Worm (Caenorhabditis elegans) whole organism, early embryonic: Measurements from ENCODE around the gene madf-4.

ENCODE experiments used
- B0310.2 ChIP-seq: sonication (generic microtip); optimal IDR thresholded peaks from 2 replicates; lab custom pipeline; 2016; ENCODE audit warnings: mild to moderate bottlenecking, missing genetic modification characterization, missing compliant biosample characterization
- F13C5.2 ChIP-seq: sonication (generic microtip); optimal IDR thresholded peaks from 2 replicates; lab custom pipeline; 2017; ENCODE audit warnings: mild to moderate bottlenecking, missing genetic modification characterization, inconsistent platforms, missing compliant biosample characterization
- aly-1 ChIP-seq: sonication (generic microtip); optimal IDR thresholded peaks from 2 replicates; lab custom pipeline; 2016; ENCODE audit warnings: missing genetic modification characterization, missing compliant biosample characterization
- ama-1 ChIP-seq: fragments of 150-350 bp; optimal IDR thresholded peaks from 2 replicates; lab custom pipeline; 2014
- ceh-13 ChIP-seq: fragments of 200-800 bp; sonication (Bioruptor generic); optimal IDR thresholded peaks from 2 replicates; lab custom pipeline; 2018; ENCODE audit warnings: mild to moderate bottlenecking, missing genetic modification characterization, missing compliant biosample characterization
- ceh-36 ChIP-seq: sonication (generic microtip); optimal IDR thresholded peaks from 2 replicates; lab custom pipeline; 2016; ENCODE audit warnings: missing genetic modification characterization, inconsistent platforms, missing compliant biosample characterization
- ets-7 ChIP-seq: sonication (generic microtip); optimal IDR thresholded peaks from 2 replicates; lab custom pipeline; 2016; ENCODE audit warnings: missing genotype, missing genetic modification characterization, missing compliant biosample characterization
- flt-1 ChIP-seq: fragments of 200-800 bp; sonication (Bioruptor generic); IDR thresholded peaks from 2 replicates; pipeline ENCODE4 v1.3.6; 2022; ENCODE audit warnings: missing genetic modification characterization, missing compliant biosample characterization
- hmbx-1 ChIP-seq: sonication (generic microtip); optimal IDR thresholded peaks from 2 replicates; lab custom pipeline; 2016; ENCODE audit warnings: mild to moderate bottlenecking, missing genetic modification characterization, missing compliant biosample characterization
- hmg-4 ChIP-seq: fragments of 200-800 bp; sonication (Bioruptor generic); optimal IDR thresholded peaks from 2 replicates; lab custom pipeline; 2018; ENCODE audit warnings: mild to moderate bottlenecking, missing genetic modification characterization, missing compliant biosample characterization
- hnd-1 ChIP-seq: sonication (generic microtip); optimal IDR thresholded peaks from 2 replicates; lab custom pipeline; 2016; ENCODE audit warnings: missing genetic modification characterization, missing compliant biosample characterization
- pes-1 ChIP-seq: fragments of 200-800 bp; sonication (Bioruptor generic); IDR thresholded peaks from 2 replicates; pipeline ENCODE4 v1.3.6; 2022; ENCODE audit warnings: missing genetic modification reagents, missing genetic modification characterization, missing compliant biosample characterization
- scrt-1 ChIP-seq: fragments of 200-800 bp; sonication (Bioruptor generic); IDR thresholded peaks from 2 replicates; pipeline ENCODE4 v1.3.6; 2022; ENCODE audit warnings: missing genetic modification characterization, missing compliant biosample characterization
- sea-1 ChIP-seq: fragments of 200-800 bp; sonication (Bioruptor generic); conservative IDR thresholded peaks from 2 replicates; pipeline ENCODE4 v1.3.6; 2022; ENCODE audit warnings: missing genetic modification characterization, missing compliant biosample characterization
- tbx-11 ChIP-seq: fragments of 200-800 bp; sonication (Bioruptor generic); IDR thresholded peaks from 2 replicates; pipeline ENCODE4 v1.3.6; 2022; ENCODE audit warnings: missing genetic modification characterization, missing compliant biosample characterization
- tbx-37 ChIP-seq: fragments of 200-800 bp; sonication (Bioruptor generic); conservative IDR thresholded peaks from 2 replicates; pipeline ENCODE4 v1.3.6; 2022; ENCODE audit warnings: missing genetic modification reagents, missing genetic modification characterization, missing compliant biosample characterization
- tra-4 ChIP-seq: sonication (generic microtip); optimal IDR thresholded peaks from 2 replicates; lab custom pipeline; 2017; ENCODE audit warnings: missing genetic modification characterization, missing compliant biosample characterization

madf-4 gene

DNA sequence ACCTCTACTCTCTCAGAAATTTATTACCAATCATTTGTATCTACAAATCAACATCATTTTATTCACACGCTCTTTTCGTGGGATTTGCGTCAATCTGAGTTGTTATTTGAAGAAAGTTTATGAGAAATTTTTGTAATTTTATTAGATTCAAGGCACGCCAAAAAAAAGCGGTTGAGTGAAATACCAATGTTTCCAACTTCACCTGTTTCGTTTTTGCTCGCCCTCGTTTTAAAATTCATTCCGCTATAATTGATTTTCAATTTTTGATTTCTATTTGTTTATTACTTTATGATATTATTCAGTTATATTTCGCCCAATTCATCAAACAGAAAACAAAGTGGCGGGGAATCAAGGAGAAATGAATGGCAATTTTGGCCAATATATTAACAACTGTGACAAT is 38.5 kb upstream of the madf-4 start, which contains the start of gene K08H10.10:
Gene K08H10.10 (plus strand): TSS at position 301 of the 400 bp plus-strand sequence.
- TF ChIP-seq hnd-1 (tag; lab: Kevin White, UChicago) (no peak), hmg-4 (no peak), tbx-37 (no peak), F13C5.2 (tag; lab: Kevin White, UChicago) (no peak), tra-4 (tag; lab: Kevin White, UChicago) (no peak), sea-1 (GFP tag; lab: Robert Waterston, UW) (no peak), flt-1 (GFP tag; lab: Robert Waterston, UW) (no peak), tbx-11 (GFP tag; lab: Robert Waterston, UW) (no peak), B0310.2 (tag; lab: Kevin White, UChicago) (no peak), ets-7 (tag; lab: Kevin White, UChicago) (no peak), ceh-13 (GFP tag; lab: Kevin White, UChicago) (no peak), pes-1 (GFP tag; lab: Robert Waterston, UW) (no peak), hmbx-1 (tag; lab: Kevin White, UChicago) (no peak), ama-1 (no peak), scrt-1 (GFP tag; lab: Robert Waterston, UW) (no peak), aly-1 (no peak), ceh-36 (tag; lab: Kevin White, UChicago) (no peak)

DNA sequence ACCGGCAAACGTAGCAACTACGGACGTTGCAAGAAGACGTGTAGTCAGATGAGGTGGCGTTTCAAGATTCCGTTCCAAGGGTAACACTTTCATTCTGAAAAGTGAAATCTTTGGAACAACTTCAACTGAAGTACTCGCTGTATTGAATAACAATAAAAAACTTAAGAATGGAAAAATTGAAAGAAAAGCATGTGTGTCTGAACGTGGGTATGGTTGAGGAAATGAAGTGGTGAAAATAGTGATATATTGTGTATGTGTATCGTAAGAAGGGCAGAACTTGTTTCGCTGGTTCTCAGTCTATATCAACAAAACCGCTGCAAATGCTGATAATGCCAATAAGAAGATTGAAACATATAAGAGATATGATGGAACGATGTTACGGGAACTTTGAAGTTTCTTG is 33.5 kb upstream of the madf-4 start, which contains the start of gene K08H10.6:
Gene K08H10.6 (minus strand): TSS at position 101 of the 400 bp plus-strand sequence.
- TF ChIP-seq scrt-1 (GFP tag; lab: Robert Waterston, UW) (no peak), F13C5.2 (tag; lab: Kevin White, UChicago) (no peak), hnd-1 (tag; lab: Kevin White, UChicago) (no peak), hmg-4 (no peak), sea-1 (GFP tag; lab: Robert Waterston, UW) (no peak), hmbx-1 (tag; lab: Kevin White, UChicago) (no peak), B0310.2 (tag; lab: Kevin White, UChicago) (no peak), aly-1 (no peak), ceh-36 (tag; lab: Kevin White, UChicago) (no peak), tbx-11 (GFP tag; lab: Robert Waterston, UW) (no peak), tra-4 (tag; lab: Kevin White, UChicago) (no peak), ets-7 (tag; lab: Kevin White, UChicago) (no peak), ama-1 (no peak), pes-1 (GFP tag; lab: Robert Waterston, UW) (no peak), tbx-37 (no peak)

DNA sequence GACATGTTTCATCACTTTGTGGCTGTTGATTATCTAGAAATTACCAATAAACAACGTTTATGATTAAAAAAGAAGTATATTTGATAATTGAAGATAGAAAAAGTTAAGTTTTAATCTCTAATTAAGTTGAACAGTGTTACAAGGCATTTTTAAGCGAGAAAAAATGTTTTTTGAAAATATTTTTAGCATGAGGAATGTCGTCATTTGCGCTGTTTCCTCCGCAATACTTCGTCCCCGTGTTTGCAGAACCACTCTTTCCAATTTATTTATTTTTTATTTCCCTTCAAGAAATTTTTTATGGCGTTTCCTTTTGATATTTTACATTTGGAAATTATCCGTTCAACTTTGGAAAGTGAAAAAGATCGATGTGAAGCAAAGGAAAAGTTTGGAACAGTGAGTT is 29.3 kb upstream of the madf-4 start, which contains the start of the genes rde-1 and trpp-6:
Gene rde-1 (minus strand): TSS at position 33 of the 400 bp plus-strand sequence.
Gene trpp-6 (plus strand): TSS at position 286 of the 400 bp plus-strand sequence.
- TF ChIP-seq sea-1 (GFP tag; lab: Robert Waterston, UW) (no peak), tra-4 (tag; lab: Kevin White, UChicago) (no peak), flt-1 (GFP tag; lab: Robert Waterston, UW) (no peak), hnd-1 (tag; lab: Kevin White, UChicago) (no peak), aly-1 (no peak), pes-1 (GFP tag; lab: Robert Waterston, UW) (no peak), F13C5.2 (tag; lab: Kevin White, UChicago) (no peak), hmg-4 (no peak)

DNA sequence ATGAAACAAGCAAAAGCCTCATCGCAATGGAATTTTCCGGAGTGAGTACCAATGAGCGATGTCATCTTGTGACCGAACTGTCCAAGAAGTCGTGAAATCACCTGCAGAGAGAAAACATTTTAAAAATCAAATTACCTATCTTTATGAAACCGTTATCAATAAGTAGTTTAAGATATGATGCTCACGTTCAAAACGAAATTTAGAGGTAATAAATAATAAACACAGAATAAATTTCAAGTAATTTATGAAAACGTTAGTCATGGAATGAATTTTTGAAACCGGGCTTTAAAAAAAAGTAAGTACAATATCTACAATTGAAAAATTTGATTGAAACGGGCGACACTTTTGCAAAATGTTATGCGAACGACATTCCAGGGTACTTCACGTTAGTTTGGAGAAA is 25.4 kb upstream of the madf-4 start, which contains the start of gene C27H6.8:
Gene C27H6.8 (minus strand): TSS at position 101 of the 400 bp plus-strand sequence.
- TF ChIP-seq scrt-1 (GFP tag; lab: Robert Waterston, UW) = no peak
- no peak for TF ChIP-seq B0310.2 (tag; lab: Kevin White, UChicago)
- TF ChIP-seq F13C5.2 (tag; lab: Kevin White, UChicago) = no peak
- TF ChIP-seq tbx-37 = no peak
- TF ChIP-seq aly-1 = no peak
- no peak for TF ChIP-seq sea-1 (GFP tag; lab: Robert Waterston, UW)
- no peak for TF ChIP-seq ets-7 (tag; lab: Kevin White, UChicago)
- no peak for TF ChIP-seq tbx-11 (GFP tag; lab: Robert Waterston, UW)
- TF ChIP-seq tra-4 (tag; lab: Kevin White, UChicago) = no peak
- TF ChIP-seq hnd-1 (tag; lab: Kevin White, UChicago) = no peak
- TF ChIP-seq hmg-4 = no peak
- TF ChIP-seq hmbx-1 (tag; lab: Kevin White, UChicago) = no peak
- no peak for TF ChIP-seq pes-1 (GFP tag; lab: Robert Waterston, UW)
- no peak for TF ChIP-seq flt-1 (GFP tag; lab: Robert Waterston, UW)
- no peak for TF ChIP-seq ama-1

- TF ChIP-seq hnd-1 (tag; lab: Kevin White, UChicago) = no peak
- no peak for TF ChIP-seq tbx-11 (GFP tag; lab: Robert Waterston, UW)
- TF ChIP-seq ets-7 (tag; lab: Kevin White, UChicago) = no peak
- no peak for TF ChIP-seq flt-1 (GFP tag; lab: Robert Waterston, UW)
- TF ChIP-seq F13C5.2 (tag; lab: Kevin White, UChicago) = no peak
- TF ChIP-seq tbx-37 = no peak
- TF ChIP-seq pes-1 (GFP tag; lab: Robert Waterston, UW) = no peak
- TF ChIP-seq ceh-36 (tag; lab: Kevin White, UChicago) = no peak
- no peak for TF ChIP-seq hmbx-1 (tag; lab: Kevin White, UChicago)
- TF ChIP-seq aly-1 = no peak
- no peak for TF ChIP-seq tra-4 (tag; lab: Kevin White, UChicago)
- no peak for TF ChIP-seq scrt-1 (GFP tag; lab: Robert Waterston, UW)
- no peak for TF ChIP-seq ama-1
- no peak for TF ChIP-seq ceh-13 (GFP tag; lab: Kevin White, UChicago)
- no peak for TF ChIP-seq sea-1 (GFP tag; lab: Robert Waterston, UW)
Observed at ce11 chrV:9986177-9986576, 23.9 kb upstream of the madf-4 start, which contains the start of gene rmd-2. Gene rmd-2, minus strand, starts transcription at chrV:9986277.

DNA sequence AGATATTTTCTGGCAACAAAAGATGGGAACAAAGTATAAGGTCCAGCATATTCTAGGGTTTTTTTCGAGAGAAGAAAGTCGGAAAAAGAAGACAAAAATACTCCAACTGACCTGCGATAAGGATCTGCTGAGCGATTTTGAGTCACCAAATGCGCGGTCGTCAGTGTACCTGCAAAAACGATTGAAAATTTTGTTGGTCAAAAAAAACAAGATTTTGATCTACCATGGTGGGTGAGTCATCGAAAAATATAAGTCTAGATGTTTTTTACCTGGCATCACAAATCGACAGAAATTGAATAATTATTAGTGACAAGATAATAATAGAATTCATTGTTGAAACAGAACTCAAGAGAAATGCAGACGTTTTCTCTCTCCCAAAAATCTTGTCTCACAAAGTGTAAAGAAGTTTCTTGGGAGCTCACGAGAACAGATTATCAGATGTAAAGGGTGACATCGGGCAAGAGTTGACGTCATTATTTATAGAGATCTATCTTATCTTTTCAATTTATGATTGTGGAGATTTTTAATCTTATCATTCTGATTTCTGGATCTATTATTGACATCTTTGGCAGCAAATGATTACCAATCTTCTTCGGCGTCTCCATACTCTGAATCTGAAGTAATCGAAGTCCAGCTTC is 23.1 kb upstream of the madf-4 start:
- no peak for TF ChIP-seq tra-4 (tag; lab: Kevin White, UChicago)
- TF ChIP-seq scrt-1 (GFP tag; lab: Robert Waterston, UW) = no peak
- no peak for TF ChIP-seq tbx-37
- TF ChIP-seq hmbx-1 (tag; lab: Kevin White, UChicago) = no peak
- TF ChIP-seq ets-7 (tag; lab: Kevin White, UChicago) = no peak
- TF ChIP-seq aly-1 = no peak
- TF ChIP-seq sea-1 (GFP tag; lab: Robert Waterston, UW) = no peak
- TF ChIP-seq F13C5.2 (tag; lab: Kevin White, UChicago) = no peak
- no peak for TF ChIP-seq tbx-11 (GFP tag; lab: Robert Waterston, UW)
- no peak for TF ChIP-seq flt-1 (GFP tag; lab: Robert Waterston, UW)
- TF ChIP-seq ceh-36 (tag; lab: Kevin White, UChicago) = no peak
- no peak for TF ChIP-seq ceh-13 (GFP tag; lab: Kevin White, UChicago)
- TF ChIP-seq ama-1 = no peak
